Fruit fly (Drosophila melanogaster): Measurements from ENCODE around the gene CG43725.

Gene CG43725

DNA sequence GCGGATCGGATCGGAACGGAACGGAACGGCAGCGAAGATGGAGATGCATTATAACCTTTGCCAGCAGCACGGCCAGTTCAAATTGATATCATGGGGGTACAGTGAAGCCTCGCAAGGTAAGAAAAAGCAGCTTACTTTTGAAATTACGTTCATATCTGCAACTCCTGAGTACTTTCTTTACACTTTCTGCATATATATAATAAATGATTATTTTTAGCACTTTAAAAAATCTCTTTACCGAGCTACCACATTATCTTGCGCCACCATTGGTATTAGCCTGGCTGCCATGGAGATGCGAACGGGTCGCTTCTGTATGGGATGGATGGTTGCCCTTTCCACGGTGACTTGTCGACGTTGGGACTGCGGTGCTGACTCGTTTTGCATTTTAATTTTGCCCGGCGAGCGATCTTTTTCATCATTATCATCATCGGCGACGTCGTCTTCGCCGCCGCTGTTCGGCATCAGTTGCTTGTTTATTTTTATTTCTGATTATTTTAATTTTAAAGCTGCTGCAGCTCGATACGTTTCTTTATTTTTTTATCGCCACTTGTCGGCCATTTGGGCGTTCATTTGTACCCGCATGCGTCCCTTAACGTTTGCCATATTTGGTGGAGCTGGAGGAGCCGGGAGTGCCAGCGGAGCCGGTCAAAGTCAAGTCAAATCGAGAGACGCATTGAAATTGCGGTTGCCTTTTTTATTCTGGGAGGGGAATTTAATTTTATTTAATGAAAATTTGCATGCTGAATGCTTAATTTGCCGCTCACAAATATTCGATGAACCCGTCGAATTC is 22.1 kb upstream of the CG43725 start (continued):
- TF ChIP-seq zfh1 (GFP tag; IDR thresholded peaks at IDR 0.05) (0 out of 3 replicates have a peak, but pooled peaks have one; percentile 22), fd96Cb (tag; optimal IDR thresholded peaks at IDR 0.05) (peak; percentile 6), ci (GFP tag; IDR thresholded peaks at IDR 0.05) (peak; percentile 55; the same call in 1 of the 3 replicates), E2f1 (GFP tag; IDR thresholded peaks at IDR 0.05) (0 out of 2 replicates have a peak, but pooled peaks have one; percentile 15), grau (tag; optimal IDR thresholded peaks at IDR 0.05) (peak; percentile 74), Kr (GFP tag; optimal IDR thresholded peaks at IDR 0.05) (no peak)

DNA sequence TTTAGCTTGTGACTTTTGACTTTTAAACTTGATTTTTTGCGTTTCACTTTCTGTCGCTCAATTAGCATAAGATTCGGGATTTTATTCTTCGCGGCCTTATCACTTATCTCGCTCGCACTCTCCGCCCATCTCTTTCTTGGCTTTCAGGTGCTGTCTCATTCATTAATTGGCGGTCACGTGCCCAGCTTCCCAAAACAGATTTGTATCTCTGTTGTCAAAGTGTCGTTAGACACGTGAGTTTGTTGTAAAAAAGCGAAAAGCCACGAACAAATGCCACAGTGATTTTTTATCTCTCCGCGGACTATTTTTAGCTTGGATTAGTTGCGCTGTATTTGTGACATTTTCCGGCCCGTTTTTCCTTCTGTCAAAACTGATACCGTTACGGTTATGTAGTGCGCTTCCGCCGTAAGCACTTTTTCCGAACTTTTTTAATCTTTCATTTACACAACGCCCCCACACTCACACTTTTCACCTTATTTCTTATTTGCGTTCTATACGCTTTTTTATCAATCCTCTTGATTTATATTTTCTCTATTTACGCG is 18.5 kb upstream of the CG43725 start:
- TF ChIP-seq sim (GFP tag; IDR thresholded peaks at IDR 0.05) (0 out of 2 replicates have a peak, but pooled peaks have one; percentile 6), ato (GFP tag; IDR thresholded peaks at IDR 0.05; ENCODE audit: partially characterized antibody) (no peak), BEAF-32 (GFP tag; optimal IDR thresholded peaks at IDR 0.05) (no peak), Adf1 (GFP tag; IDR thresholded peaks at IDR 0.05) (0 out of 2 replicates have a peak, but pooled peaks have one; percentile 36), Hr78 (GFP tag; optimal IDR thresholded peaks at IDR 0.05) (peak in 1 of 2 experiments; percentile 5), kni (GFP tag; optimal IDR thresholded peaks at IDR 0.05) (peak; percentile 8), Dek (tag; optimal IDR thresholded peaks at IDR 0.05) (no peak), Pdp1 (GFP tag; optimal IDR thresholded peaks at IDR 0.05) (peak in 1 of 2 experiments; percentile 59), CG3163 (GFP tag; optimal IDR thresholded peaks at IDR 0.05) (peak; percentile 51), CG7928 (GFP tag; optimal IDR thresholded peaks at IDR 0.05) (no peak), grn (GFP tag; optimal IDR thresholded peaks at IDR 0.05) (peak; percentile 76), cwo (GFP tag; optimal IDR thresholded peaks at IDR 0.05) (peak; percentile 91)

DNA sequence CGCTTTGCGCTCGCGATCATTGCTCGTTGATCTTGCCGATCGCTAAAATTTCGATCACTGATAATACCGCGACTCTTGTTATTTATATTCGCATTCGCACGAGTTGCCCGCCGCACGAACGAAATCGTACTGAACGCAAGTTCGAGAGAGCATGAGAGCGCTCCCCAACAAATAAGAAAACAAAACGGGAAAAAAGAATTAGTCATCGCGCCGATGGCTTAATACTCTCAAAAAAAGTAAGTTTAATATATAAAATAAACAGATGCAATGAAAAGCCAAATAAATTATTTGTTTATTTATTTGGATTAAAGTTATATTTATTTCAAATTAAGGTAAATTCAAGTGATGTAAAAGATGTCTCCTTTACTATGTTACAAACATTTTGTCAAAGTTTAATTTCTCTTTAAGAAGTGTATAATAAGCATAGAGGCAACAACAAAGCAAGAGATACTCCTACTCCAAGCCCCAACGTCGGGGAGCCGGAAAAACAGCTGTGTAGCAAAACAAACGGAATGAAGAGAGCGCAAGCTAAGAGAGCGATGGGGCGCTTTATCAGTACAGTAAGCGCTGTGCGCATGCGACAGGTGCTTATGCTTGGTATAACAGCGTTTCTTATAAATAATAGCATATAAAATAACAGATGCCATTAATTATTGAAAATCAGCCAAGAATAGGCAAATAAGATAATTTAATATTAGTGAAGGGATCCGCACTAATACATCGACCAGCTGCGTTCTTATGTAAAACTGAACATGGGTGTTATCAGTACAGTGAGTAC is 17.8 kb upstream of the CG43725 start:
- TF ChIP-seq Xrp1 (GFP tag; IDR thresholded peaks at IDR 0.05) (peak; percentile 49), kay (GFP tag; optimal IDR thresholded peaks at IDR 0.05) (peak; percentile 52), CG12071 (GFP tag; optimal IDR thresholded peaks at IDR 0.05) (no peak), CG11456 (GFP tag; IDR thresholded peaks at IDR 0.05) (peak; percentile 83; the same call in 2 of the 3 replicates), CG10366 (GFP tag; IDR thresholded peaks at IDR 0.05) (peak; percentile 75), sob (GFP tag; IDR thresholded peaks at IDR 0.05) (peak; percentile 62), pum (GFP tag; optimal IDR thresholded peaks at IDR 0.05) (peak; percentile 38), CG9797 (GFP tag; optimal IDR thresholded peaks at IDR 0.05) (no peak), Ssrp (tag; optimal IDR thresholded peaks at IDR 0.05) (peak; percentile 68), Doc2 (GFP tag; IDR thresholded peaks at IDR 0.05) (no peak), CG13894 (tag; optimal IDR thresholded peaks at IDR 0.05) (no peak), fd64A (GFP tag; optimal IDR thresholded peaks at IDR 0.05) (peak; percentile 26), HLH4C (GFP tag; IDR thresholded peaks at IDR 0.05; ENCODE audit: partially characterized antibody) (no peak), her (GFP tag; optimal IDR thresholded peaks at IDR 0.05) (peak; percentile 30), Lim3 (GFP tag; IDR thresholded peaks at IDR 0.05) (peak; percentile 32; the same call in 1 of the 2 replicates), ken (GFP tag; IDR thresholded peaks at IDR 0.05) (peak; percentile 79), Fer2 (tag; optimal IDR thresholded peaks at IDR 0.05) (peak; percentile 23), cato (GFP tag; optimal IDR thresholded peaks at IDR 0.05; ENCODE audit: borderline replicate concordance) (peak; percentile 60), Six4 (GFP tag; optimal IDR thresholded peaks at IDR 0.05) (peak; percentile 74), seq (GFP tag; IDR thresholded peaks at IDR 0.05) (peak; percentile 79), CG11696 (GFP tag; IDR thresholded peaks at IDR 0.05) (no peak; the same call in 1 of the 2 replicates), crp (GFP tag; optimal IDR thresholded peaks at IDR 0.05) (peak in 1 of 2 experiments; percentile 46), gsb-n (tag; optimal IDR thresholded peaks at IDR 0.05) (peak; percentile 50), CG10321 (GFP tag; IDR thresholded peaks at IDR 0.05) (peak; percentile 65), CG11085 (GFP tag; IDR thresholded peaks at IDR 0.05) (peak; percentile 26), CG32532 (GFP tag; IDR thresholded peaks at IDR 0.05) (peak; percentile 55)
